Fruit fly (Drosophila melanogaster) whole organism, embryonic: ENCODE data around the gene CG10725.

Experiments
- Awh ChIP-seq: fragments of 200-800 bp; sonication (Bioruptor generic); IDR thresholded peaks from 2 replicates; pipeline ENCODE4, ENCODE4 v1.3.6; 2022; ENCODE audit warnings: missing biosample characterization, missing genetic modification characterization
- CG10267 ChIP-seq: fragments of 200-800 bp; sonication (Bioruptor generic); optimal IDR thresholded peaks from 2 replicates; lab custom pipeline; 2018; ENCODE audit warnings: missing biosample characterization, mild to moderate bottlenecking, missing genetic modification characterization, moderate library complexity
- CG11456 ChIP-seq: fragments of 200-800 bp; sonication (Bioruptor generic); IDR thresholded peaks from 3 replicates; pipeline ENCODE4 v1.3.6; 2022; ENCODE audit warnings: missing biosample characterization, missing genetic modification characterization
- CG12104 ChIP-seq: fragments of 200-800 bp; sonication (Bioruptor generic); optimal IDR thresholded peaks from 3 replicates; lab custom pipeline; 2016; ENCODE audit warnings: missing biosample characterization, missing genetic modification characterization
- CG1233 ChIP-seq: fragments of 200-800 bp; sonication (Bioruptor generic); optimal IDR thresholded peaks from 4 replicates; lab custom pipeline; 2018; ENCODE audit warnings: missing biosample characterization, mild to moderate bottlenecking, missing genetic modification characterization
- CG12391 ChIP-seq: fragments of 200-800 bp; sonication (Bioruptor generic); optimal IDR thresholded peaks from 3 replicates; lab custom pipeline; 2018; ENCODE audit warnings: missing biosample characterization, mild to moderate bottlenecking, missing genetic modification characterization, moderate library complexity
- CG1603 ChIP-seq: fragments of 200-800 bp; sonication (Bioruptor generic); optimal IDR thresholded peaks from 2 replicates; lab custom pipeline; 2019; ENCODE audit warnings: missing biosample characterization, mild to moderate bottlenecking, missing genetic modification characterization, moderate library complexity
- CG17829 ChIP-seq: fragments of 200-800 bp; optimal IDR thresholded peaks from 2 replicates; lab custom pipeline; 2019; ENCODE audit warnings: missing biosample characterization, mild to moderate bottlenecking, missing genetic modification characterization, moderate library complexity
- CG1792 ChIP-seq: fragments of 200-800 bp; sonication (Bioruptor generic); optimal IDR thresholded peaks from 2 replicates; lab custom pipeline; 2016; ENCODE audit warnings: missing biosample characterization, missing genetic modification characterization
- CG3407 ChIP-seq: fragments of 200-800 bp; sonication (Bioruptor generic); optimal IDR thresholded peaks from 2 replicates; lab custom pipeline; 2018; ENCODE audit warnings: missing biosample characterization, mild to moderate bottlenecking, missing genetic modification characterization
- CG4617 ChIP-seq: fragments of 200-800 bp; sonication (Bioruptor generic); optimal IDR thresholded peaks from 3 replicates; lab custom pipeline; 2016; ENCODE audit warnings: missing biosample characterization, missing genetic modification characterization, borderline replicate concordance
- CG8359 ChIP-seq: fragments of 200-800 bp; sonication (Bioruptor generic); optimal IDR thresholded peaks from 2 replicates; lab custom pipeline; 2017; ENCODE audit warnings: missing biosample characterization, mild to moderate bottlenecking, missing genetic modification characterization, borderline replicate concordance
- CG9609 ChIP-seq: fragments of 200-800 bp; sonication (Bioruptor generic); optimal IDR thresholded peaks from 3 replicates; lab custom pipeline; 2016; ENCODE audit warnings: missing biosample characterization, missing genetic modification characterization
- CG9932 ChIP-seq: fragments of 200-800 bp; sonication (Bioruptor generic); IDR thresholded peaks from 2 replicates; pipeline ENCODE4 v1.3.6; 2022; ENCODE audit warnings: missing biosample characterization, missing genetic modification characterization
- Dll ChIP-seq: fragments of 200-800 bp; sonication (Bioruptor generic); IDR thresholded peaks from 4 replicates; pipeline ENCODE4 v1.3.6; 2022; ENCODE audit warnings: missing biosample characterization, missing genetic modification characterization; ENCODE audit not compliant: partially characterized antibody
- Dp ChIP-seq: fragments of 200-800 bp; sonication (Bioruptor generic); optimal IDR thresholded peaks from 2 replicates; lab custom pipeline; 2018; ENCODE audit warnings: missing biosample characterization, mild to moderate bottlenecking, missing genetic modification characterization, moderate library complexity
- Elba2 ChIP-seq: fragments of 200-800 bp; sonication (Bioruptor generic); optimal IDR thresholded peaks from 3 replicates; lab custom pipeline; 2016; ENCODE audit warnings: missing biosample characterization, missing genetic modification characterization
- Fer1 ChIP-seq: fragments of 200-800 bp; sonication (Bioruptor generic); optimal IDR thresholded peaks from 2 replicates; lab custom pipeline; 2017; ENCODE audit warnings: missing biosample characterization, mild to moderate bottlenecking, missing genetic modification characterization
- HLH3B ChIP-seq: fragments of 200-800 bp; sonication (Bioruptor generic); IDR thresholded peaks from 2 replicates; pipeline ENCODE4 v1.3.6; 2022; ENCODE audit warnings: missing biosample characterization, missing genetic modification characterization
- Hr3 ChIP-seq: fragments of 200-800 bp; sonication (Bioruptor generic); optimal IDR thresholded peaks from 3 replicates; lab custom pipeline; 2016; ENCODE audit warnings: missing biosample characterization, missing genetic modification characterization
- Kr ChIP-seq: fragments of 200-800 bp; sonication (Bioruptor generic); optimal IDR thresholded peaks from 2 replicates; lab custom pipeline; 2017; ENCODE audit warnings: missing biosample characterization, mild to moderate bottlenecking, missing genetic modification characterization
- MBD-R2 ChIP-seq: fragments of 200-800 bp; sonication (Bioruptor generic); IDR thresholded peaks from 2 replicates; pipeline ENCODE4 v1.3.6; 2022; ENCODE audit warnings: missing biosample characterization, missing genetic modification characterization
- NfI ChIP-seq: fragments of 200-800 bp; sonication (Bioruptor generic); optimal IDR thresholded peaks from 3 replicates; lab custom pipeline; 2018; ENCODE audit warnings: missing biosample characterization, mild to moderate bottlenecking, missing genetic modification characterization, moderate library complexity
- Optix ChIP-seq: fragments of 200-800 bp; sonication (Bioruptor generic); IDR thresholded peaks from 3 replicates; pipeline ENCODE4 v1.3.6; 2022; ENCODE audit warnings: missing biosample characterization, missing genetic modification characterization
- Sry-δ ChIP-seq: fragments of 200-800 bp; sonication (Bioruptor generic); optimal IDR thresholded peaks from 2 replicates; lab custom pipeline; 2016; ENCODE audit warnings: missing biosample characterization, missing genetic modification characterization
- Ssrp ChIP-seq: fragments of 200-800 bp; sonication (Bioruptor generic); optimal IDR thresholded peaks from 2 replicates; lab custom pipeline; 2018; ENCODE audit warnings: missing biosample characterization, mild to moderate bottlenecking, missing genetic modification characterization, moderate library complexity
- aop ChIP-seq: fragments of 200-800 bp; sonication (Bioruptor generic); IDR thresholded peaks from 2 replicates; pipeline ENCODE4 v1.3.6; 2022; ENCODE audit warnings: missing biosample characterization, missing genetic modification characterization
- ase ChIP-seq: fragments of 200-800 bp; sonication (Bioruptor generic); IDR thresholded peaks from 3 replicates; pipeline ENCODE4 v1.3.6; 2022; ENCODE audit warnings: missing biosample characterization, missing genetic modification characterization
- crp ChIP-seq, 2 experiments: fragments of 200-800 bp; sonication (Bioruptor generic); optimal IDR thresholded peaks; 2 replicates in 1 of 2; 3 replicates in 1 of 2; lab custom pipeline; 2017; ENCODE audit warnings: missing biosample characterization in 2 of 2, missing genetic modification characterization in 2 of 2, mild to moderate bottlenecking in 1 of 2, moderate library complexity in 1 of 2
- dati ChIP-seq: fragments of 200-800 bp; sonication (Bioruptor generic); IDR thresholded peaks from 2 replicates; pipeline ENCODE4 v1.3.6; 2022; ENCODE audit warnings: missing biosample characterization, missing genetic modification characterization
- dpn ChIP-seq, 2 experiments: fragments of 200-800 bp; sonication (Bioruptor generic); optimal IDR thresholded peaks; 3 replicates each; lab custom pipeline; 2016; ENCODE audit warnings: missing biosample characterization in 2 of 2, missing genetic modification characterization in 2 of 2
- eyg ChIP-seq: fragments of 200-800 bp; sonication (Bioruptor generic); optimal IDR thresholded peaks from 3 replicates; lab custom pipeline; 2016; ENCODE audit warnings: missing biosample characterization, missing genetic modification characterization
- gem ChIP-seq: fragments of 200-800 bp; sonication (Bioruptor generic); optimal IDR thresholded peaks from 2 replicates; lab custom pipeline; 2019; ENCODE audit warnings: missing biosample characterization, mild to moderate bottlenecking, missing genetic modification characterization, moderate library complexity
- her ChIP-seq: fragments of 200-800 bp; sonication (Bioruptor generic); optimal IDR thresholded peaks from 2 replicates; lab custom pipeline; 2016; ENCODE audit warnings: missing biosample characterization, missing genetic modification characterization
- jumu ChIP-seq: fragments of 200-800 bp; sonication (Bioruptor generic); optimal IDR thresholded peaks from 3 replicates; lab custom pipeline; 2016; ENCODE audit warnings: missing biosample characterization, missing genetic modification characterization
- lab ChIP-seq: fragments of 200-800 bp; sonication (Bioruptor generic); optimal IDR thresholded peaks from 3 replicates; lab custom pipeline; 2017; ENCODE audit warnings: missing biosample characterization, missing genetic modification characterization, mild to moderate bottlenecking, moderate library complexity, missing genetic modification reagents
- mld ChIP-seq: fragments of 200-800 bp; sonication (Bioruptor generic); IDR thresholded peaks from 3 replicates; pipeline ENCODE4 v1.3.6; 2022; ENCODE audit warnings: missing biosample characterization, missing genetic modification characterization; ENCODE audit not compliant: partially characterized antibody
- nom ChIP-seq: fragments of 200-800 bp; sonication (Bioruptor generic); optimal IDR thresholded peaks from 2 replicates; lab custom pipeline; 2017; ENCODE audit warnings: missing biosample characterization, missing genetic modification characterization, mild to moderate bottlenecking, moderate library complexity, missing genetic modification reagents
- pita ChIP-seq: fragments of 200-800 bp; sonication (Bioruptor generic); optimal IDR thresholded peaks from 2 replicates; lab custom pipeline; 2017; ENCODE audit warnings: missing biosample characterization, mild to moderate bottlenecking, missing genetic modification characterization
- pnt ChIP-seq: fragments of 200-800 bp; sonication (Bioruptor generic); optimal IDR thresholded peaks from 3 replicates; lab custom pipeline; 2016; ENCODE audit warnings: missing biosample characterization, missing genetic modification characterization
- run ChIP-seq: fragments of 200-800 bp; sonication (Bioruptor generic); optimal IDR thresholded peaks from 3 replicates; lab custom pipeline; 2018; ENCODE audit warnings: missing biosample characterization, mild to moderate bottlenecking, missing genetic modification characterization
- schlank ChIP-seq: fragments of 200-800 bp; sonication (Bioruptor generic); optimal IDR thresholded peaks from 2 replicates; lab custom pipeline; 2018; ENCODE audit warnings: missing biosample characterization, mild to moderate bottlenecking, missing genetic modification characterization
- sob ChIP-seq: fragments of 200-800 bp; sonication (Bioruptor generic); IDR thresholded peaks from 2 replicates; pipeline ENCODE4 v1.3.6; 2022; ENCODE audit warnings: missing biosample characterization, missing genetic modification characterization
- stc ChIP-seq: fragments of 200-800 bp; sonication (Bioruptor generic); IDR thresholded peaks from 2 replicates; pipeline ENCODE4 v1.3.6; 2022; ENCODE audit warnings: missing biosample characterization, missing genetic modification characterization
- tgo ChIP-seq: fragments of 200-800 bp; sonication (Bioruptor generic); IDR thresholded peaks from 3 replicates; pipeline ENCODE4 v1.3.6; 2022; ENCODE audit warnings: missing biosample characterization, missing genetic modification characterization
- toy ChIP-seq: fragments of 200-800 bp; sonication (Bioruptor generic); IDR thresholded peaks from 2 replicates; pipeline ENCODE4 v1.3.6; 2022; ENCODE audit warnings: missing biosample characterization, missing genetic modification characterization
- twi ChIP-seq: fragments of 200-800 bp; optimal IDR thresholded peaks from 2 replicates; lab custom pipeline; 2019; ENCODE audit warnings: missing biosample characterization, mild to moderate bottlenecking, missing genetic modification characterization, moderate library complexity
- yki ChIP-seq: fragments of >200 bp; optimal IDR thresholded peaks from 3 replicates; lab custom pipeline; 2018

Gene CG10725

DNA sequence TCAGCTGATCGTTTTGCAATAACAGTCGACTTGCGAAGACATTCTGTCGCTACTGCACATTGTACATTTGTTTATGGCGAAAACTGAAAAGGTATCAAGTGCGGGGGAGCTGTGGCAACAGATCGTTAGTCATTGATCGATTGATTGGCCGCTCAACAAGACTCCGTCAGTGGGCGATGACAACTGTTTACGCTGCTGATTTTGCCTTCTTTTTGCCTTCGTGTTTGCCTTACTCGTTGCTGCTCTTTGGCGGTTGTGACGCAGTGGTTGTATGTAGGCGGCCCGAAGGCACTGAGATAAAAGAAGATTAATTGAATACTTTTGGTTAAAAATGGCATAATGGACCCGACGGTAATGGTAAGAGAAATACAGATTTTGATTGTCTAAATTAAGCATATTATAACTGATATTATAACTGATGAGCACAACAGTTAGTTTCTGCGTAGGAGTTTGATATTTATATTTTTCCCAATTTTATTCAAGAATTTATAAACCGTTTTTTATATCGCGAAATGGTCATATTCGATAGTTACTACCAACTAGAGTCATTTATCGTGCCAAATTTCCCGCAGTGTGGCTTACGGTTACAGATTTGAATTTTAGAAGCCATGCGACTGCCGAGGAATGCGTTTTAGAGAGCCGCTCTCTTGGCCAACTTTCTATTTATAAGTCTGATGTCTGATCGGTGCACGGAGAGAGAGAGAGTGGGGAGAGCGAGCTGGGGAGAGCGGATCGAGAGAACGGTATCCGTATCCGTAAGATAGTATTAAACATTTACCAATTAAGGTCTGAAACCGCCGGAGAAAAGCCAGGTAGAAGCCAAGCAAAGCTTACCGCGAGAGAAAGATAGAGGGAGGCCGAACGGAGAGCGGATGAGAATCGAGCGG, 39.1 kb downstream of the CG10725 start (continued):
- TF ChIP-seq Hr3 (GFP tag; lab: Kevin White, UChicago): peak; percentile 88
- TF ChIP-seq CG11456 (GFP tag; lab: Robert Waterston, UW): peak; percentile 70; the same call in 2 of the 3 replicates
- TF ChIP-seq tgo: peak; percentile 89
- TF ChIP-seq mld: no peak
- peak; percentile 47 for TF ChIP-seq Sry-δ (GFP tag; lab: Kevin White, UChicago)
- no peak for TF ChIP-seq Kr
- peak; percentile 93 for TF ChIP-seq lab (GFP tag; lab: Kevin White, UChicago)
- peak; percentile 74 for TF ChIP-seq twi (tag; lab: Kevin White, UChicago)
- peak; percentile 84 for TF ChIP-seq CG10267 (tag; lab: Kevin White, UChicago)
- TF ChIP-seq jumu (GFP tag; lab: Kevin White, UChicago): peak; percentile 57
- TF ChIP-seq Fer1 (GFP tag; lab: Kevin White, UChicago): peak; percentile 89
- peak; percentile 95 for TF ChIP-seq gem (tag; lab: Kevin White, UChicago)
- TF ChIP-seq toy (GFP tag; lab: Robert Waterston, UW): peak; percentile 57; the same call in 1 of the 2 replicates
- peak; percentile 92 for TF ChIP-seq CG12391 (tag; lab: Kevin White, UChicago)
- TF ChIP-seq Dp (GFP tag; lab: Kevin White, UChicago): peak; percentile 2
- TF ChIP-seq pita: no peak
- no peak for TF ChIP-seq Elba2 (GFP tag; lab: Kevin White, UChicago)
- TF ChIP-seq CG9609: peak; percentile 56
- peak; percentile 91 for TF ChIP-seq NfI (GFP tag; lab: Kevin White, UChicago)
- peak; percentile 64 for TF ChIP-seq CG1792
- peak; percentile 81 for TF ChIP-seq run (tag; lab: Kevin White, UChicago)
- TF ChIP-seq MBD-R2: peak; percentile 54
- no peak for TF ChIP-seq her
- peak; percentile 81 for TF ChIP-seq HLH3B (GFP tag; lab: Robert Waterston, UW)
- TF ChIP-seq sob (GFP tag; lab: Robert Waterston, UW): peak; percentile 88
- TF ChIP-seq CG3407 (GFP tag; lab: Kevin White, UChicago): peak; percentile 76
- TF ChIP-seq Awh (GFP tag; lab: Robert Waterston, UW): peak; percentile 71
- TF ChIP-seq Dll (GFP tag; lab: Robert Waterston, UW): peak; percentile 80
- TF ChIP-seq dati: peak; percentile 39; the same call in 1 of the 2 replicates
- TF ChIP-seq pnt (GFP tag; lab: Kevin White, UChicago): peak; percentile 55
- peak; percentile 72 to 88 for TF ChIP-seq dpn (GFP tag; optimal IDR thresholded peaks at IDR 0.05; lab: Kevin White, UChicago)
- TF ChIP-seq crp (GFP tag; optimal IDR thresholded peaks at IDR 0.05; lab: Kevin White, UChicago): peak in 1 of 2 experiments; percentile 46
- TF ChIP-seq CG4617 (GFP tag; lab: Kevin White, UChicago): peak; percentile 60
- no peak for TF ChIP-seq aop (GFP tag; lab: Robert Waterston, UW)
- peak; percentile 90 for TF ChIP-seq Ssrp (tag; lab: Kevin White, UChicago)
- TF ChIP-seq eyg: no peak
- TF ChIP-seq CG8359 (GFP tag; lab: Kevin White, UChicago): peak; percentile 81
- TF ChIP-seq CG1233 (GFP tag; lab: Kevin White, UChicago): peak; percentile 84
- peak; percentile 30; the same call in 1 of the 3 replicates for TF ChIP-seq Optix (GFP tag; lab: Robert Waterston, UW)
- TF ChIP-seq yki (lab: Kevin White, UChicago): peak; percentile 99
- TF ChIP-seq nom: peak; percentile 45
- peak; percentile 63 for TF ChIP-seq schlank
- TF ChIP-seq CG12104 (GFP tag; lab: Kevin White, UChicago): peak; percentile 86
- peak; percentile 71 for TF ChIP-seq ase (GFP tag; lab: Robert Waterston, UW)
- peak; percentile 82 for TF ChIP-seq stc (GFP tag; lab: Robert Waterston, UW)
- TF ChIP-seq CG9932 (GFP tag; lab: Robert Waterston, UW): peak; percentile 84
- peak; percentile 40 for TF ChIP-seq CG1603 (tag; lab: Kevin White, UChicago)
- peak; percentile 92 for TF ChIP-seq CG17829 (tag; lab: Kevin White, UChicago)
